Worm (Caenorhabditis elegans): ENCODE measurements around the gene acdh-2.

DNA sequence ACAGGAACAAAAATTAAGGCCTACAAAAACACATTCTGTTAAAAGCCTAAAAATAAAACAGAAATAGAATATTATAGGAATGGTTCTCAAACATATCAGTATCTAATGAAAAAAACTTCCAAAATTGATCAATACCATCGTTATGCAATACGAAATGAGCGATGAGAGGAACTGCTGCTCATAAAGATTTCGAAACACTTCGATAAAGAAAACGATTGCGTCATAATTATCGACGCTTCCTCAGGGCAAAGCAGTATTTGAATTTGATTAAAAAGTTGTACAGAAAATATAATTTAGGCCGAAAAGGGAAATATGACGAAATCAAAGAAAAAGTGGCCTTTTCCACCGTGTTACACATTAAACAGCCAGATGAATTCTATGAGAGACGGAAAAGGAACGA, 29.2 kb downstream of the acdh-2 start:
- TF ChIP-seq unc-3 (GFP tag; conservative IDR thresholded peaks at IDR 0.05) (no peak), unc-3 (tag; optimal IDR thresholded peaks at IDR 0.05) (no peak), elt-4 (tag; optimal IDR thresholded peaks at IDR 0.05) (no peak), ama-1 (optimal IDR thresholded peaks at IDR 0.05) (no peak), dve-1 (tag; optimal IDR thresholded peaks at IDR 0.05) (no peak)
